Worm (Caenorhabditis elegans): Measurements from ENCODE around the gene nhr-32.

DNA sequence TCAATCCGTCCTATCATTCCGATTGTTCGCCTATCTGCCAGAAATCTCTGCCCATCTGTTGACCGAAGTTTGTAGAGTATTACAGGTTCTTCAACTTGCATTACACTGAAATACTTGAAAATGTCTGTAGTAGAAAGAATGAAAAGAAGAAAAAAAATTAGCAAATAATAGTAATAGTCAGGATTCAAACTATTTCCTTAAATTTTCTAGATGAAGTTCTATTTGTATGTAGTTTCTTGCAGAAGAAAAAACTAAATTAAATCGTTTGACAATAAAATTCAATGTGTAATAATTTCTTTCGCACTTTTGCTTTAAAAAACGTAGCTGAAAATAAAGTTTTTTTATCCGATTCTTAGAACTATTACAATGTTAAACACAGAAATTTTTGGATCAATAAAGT, 27.2 kb upstream of the nhr-32 start, which contains the start of gene skr-19:
- TF ChIP-seq nhr-111 (GFP tag; optimal IDR thresholded peaks at IDR 0.05), result no peak
- TF ChIP-seq lin-39 (tag; optimal IDR thresholded peaks at IDR 0.05), result no peak
- no peak for TF ChIP-seq pha-4 (GFP tag; IDR thresholded peaks at IDR 0.05)
- TF ChIP-seq pha-4 (tag; optimal IDR thresholded peaks at IDR 0.05), result no peak
- no peak for TF ChIP-seq nhr-77 (tag; optimal IDR thresholded peaks at IDR 0.05)
- no peak for TF ChIP-seq snpc-4 (tag; optimal IDR thresholded peaks at IDR 0.05)
- TF ChIP-seq ceh-28 (tag; optimal IDR thresholded peaks at IDR 0.05), result no peak
- no peak for TF ChIP-seq mdl-1 (tag; optimal IDR thresholded peaks at IDR 0.05)
- no peak for TF ChIP-seq spr-1 (tag; optimal IDR thresholded peaks at IDR 0.05)
- TF ChIP-seq nhr-28 (tag; optimal IDR thresholded peaks at IDR 0.05), result no peak

All from whole organism, L4 larva.